Worm (Caenorhabditis elegans) whole organism, midembryonic: ENCODE data around the gene srab-16.

Experiments
- T22C8.4 ChIP-seq: fragments of 200-800 bp; sonication (Bioruptor generic); IDR thresholded peaks from 2 replicates; pipeline ENCODE4 v1.3.6; 2022; ENCODE audit warnings: missing genetic modification characterization, missing compliant biosample characterization
- cog-1 ChIP-seq: sonication (generic microtip); optimal IDR thresholded peaks from 2 replicates; lab custom pipeline; 2016; ENCODE audit warnings: missing genetic modification characterization, missing compliant biosample characterization
- klf-2 ChIP-seq: fragments of 200-800 bp; sonication (Bioruptor generic); conservative IDR thresholded peaks from 2 replicates; pipeline ENCODE4 v1.3.6; 2022; ENCODE audit warnings: missing genetic modification reagents, missing genetic modification characterization, missing compliant biosample characterization
- med-1 ChIP-seq: sonication (generic microtip); optimal IDR thresholded peaks from 2 replicates; lab custom pipeline; 2017; ENCODE audit warnings: missing genetic modification characterization, mild to moderate bottlenecking, missing compliant biosample characterization, antibody characterized with exemption, missing genetic modification reagents; ENCODE audit not compliant: insufficient read depth
- ref-1 ChIP-seq: fragments of 200-800 bp; sonication (Bioruptor generic); conservative IDR thresholded peaks from 2 replicates; pipeline ENCODE4 v1.3.6; 2022; ENCODE audit warnings: missing genetic modification reagents, missing genetic modification characterization, missing compliant biosample characterization
- tab-1 ChIP-seq: fragments of 200-800 bp; sonication (Bioruptor generic); IDR thresholded peaks from 2 replicates; pipeline ENCODE4 v1.3.6; 2022; ENCODE audit warnings: missing genetic modification characterization, missing compliant biosample characterization
- ztf-23 ChIP-seq: fragments of 200-800 bp; sonication (Bioruptor generic); IDR thresholded peaks from 2 replicates; pipeline ENCODE4 v1.3.6; 2022; ENCODE audit warnings: missing genetic modification reagents, missing genetic modification characterization, missing compliant biosample characterization
- ztf-29 ChIP-seq: fragments of 200-800 bp; sonication (Bioruptor generic); IDR thresholded peaks from 2 replicates; pipeline ENCODE4 v1.3.6; 2022; ENCODE audit warnings: missing genetic modification reagents, missing genetic modification characterization, missing compliant biosample characterization

ce11 chrV:797241-797640 lies 14.7 kb downstream of the srab-16 start:
- TF ChIP-seq cog-1 (tag; lab: Kevin White, UChicago) (no peak), med-1 (GFP tag; lab: Kevin White, UChicago) (no peak), tab-1 (no peak), ztf-29 (GFP tag; lab: Robert Waterston, UW) (no peak), T22C8.4 (GFP tag; lab: Robert Waterston, UW) (no peak), ztf-23 (no peak), klf-2 (no peak), ref-1 (no peak)
